Worm (Caenorhabditis elegans) whole organism, mixed stage, embryonic: ENCODE results near the gene fbxb-58.

Source experiments
- M03D4.4 ChIP-seq: sonication (generic microtip); optimal IDR thresholded peaks from 2 replicates; lab custom pipeline; 2017; ENCODE audit warnings: mild to moderate bottlenecking, missing genetic modification characterization, missing compliant biosample characterization
- bed-3 ChIP-seq: fragments of 200-800 bp; sonication (Bioruptor generic); optimal IDR thresholded peaks from 3 replicates; lab custom pipeline; 2018; ENCODE audit warnings: mild to moderate bottlenecking, missing genetic modification characterization, moderate library complexity, missing compliant biosample characterization
- blmp-1 ChIP-seq: fragments of 150-350 bp; optimal IDR thresholded peaks from 2 replicates; lab custom pipeline; 2014; ENCODE audit warnings: missing biosample characterization, missing genetic modification characterization
- ceh-39 ChIP-seq: fragments of 150-350 bp; optimal IDR thresholded peaks from 2 replicates; lab custom pipeline; 2014; ENCODE audit warnings: missing biosample characterization, missing genetic modification characterization
- ceh-43 ChIP-seq: fragments of 200-800 bp; sonication (Bioruptor generic); optimal IDR thresholded peaks from 2 replicates; lab custom pipeline; 2018; ENCODE audit warnings: mild to moderate bottlenecking, missing genetic modification characterization, moderate library complexity, missing compliant biosample characterization
- ces-1 ChIP-seq: fragments of 150-350 bp; optimal IDR thresholded peaks from 2 replicates; lab custom pipeline; 2014; ENCODE audit warnings: missing biosample characterization, missing genetic modification reagents, missing genetic modification characterization
- cnd-1 ChIP-seq: fragments of 200-800 bp; sonication (Bioruptor generic); optimal IDR thresholded peaks from 2 replicates; lab custom pipeline; 2018; ENCODE audit warnings: mild to moderate bottlenecking, missing genetic modification characterization, missing compliant biosample characterization
- drap-1 ChIP-seq: fragments of 200-800 bp; sonication (Bioruptor generic); optimal IDR thresholded peaks from 3 replicates; lab custom pipeline; 2018; ENCODE audit warnings: mild to moderate bottlenecking, missing genetic modification characterization, missing compliant biosample characterization
- elt-1 ChIP-seq: sonication (generic microtip); optimal IDR thresholded peaks from 2 replicates; lab custom pipeline; 2017; ENCODE audit warnings: missing genetic modification characterization, mild to moderate bottlenecking, missing compliant biosample characterization, antibody characterized with exemption, moderate library complexity, borderline replicate concordance; ENCODE audit not compliant: insufficient read depth
- elt-3 ChIP-seq: fragments of 150-350 bp; optimal IDR thresholded peaks from 2 replicates; lab custom pipeline; 2014; ENCODE audit warnings: missing biosample characterization, missing genetic modification characterization
- flh-1 ChIP-seq: fragments of 200-800 bp; sonication (Bioruptor generic); optimal IDR thresholded peaks from 2 replicates; lab custom pipeline; 2018; ENCODE audit warnings: mild to moderate bottlenecking, missing genetic modification characterization, moderate library complexity, missing compliant biosample characterization
- ham-2 ChIP-seq: fragments of 200-800 bp; sonication (Bioruptor generic); optimal IDR thresholded peaks from 2 replicates; lab custom pipeline; 2018; ENCODE audit warnings: mild to moderate bottlenecking, missing genetic modification characterization, missing compliant biosample characterization
- hlh-1 ChIP-seq: fragments of 150-350 bp; optimal IDR thresholded peaks from 2 replicates; lab custom pipeline; 2014; ENCODE audit warnings: missing biosample characterization, missing genetic modification reagents, missing genetic modification characterization
- lin-32 ChIP-seq: fragments of 200-800 bp; sonication (Bioruptor generic); optimal IDR thresholded peaks from 2 replicates; lab custom pipeline; 2018; ENCODE audit warnings: mild to moderate bottlenecking, missing genetic modification characterization, missing compliant biosample characterization
- lsy-2 ChIP-seq: fragments of 150-350 bp; optimal IDR thresholded peaks from 2 replicates; lab custom pipeline; 2014; ENCODE audit warnings: missing biosample characterization, missing genetic modification characterization
- mab-5 ChIP-seq: fragments of 150-350 bp; optimal IDR thresholded peaks from 2 replicates; lab custom pipeline; 2014; ENCODE audit warnings: missing biosample characterization, missing genetic modification characterization
- mep-1 ChIP-seq: fragments of 150-350 bp; optimal IDR thresholded peaks from 2 replicates; lab custom pipeline; 2017; ENCODE audit warnings: missing biosample characterization, missing genetic modification reagents, missing genetic modification characterization, inconsistent platforms
- mls-2 ChIP-seq: sonication (generic microtip); optimal IDR thresholded peaks from 2 replicates; lab custom pipeline; 2016; ENCODE audit warnings: mild to moderate bottlenecking, missing genetic modification characterization, moderate library complexity, missing compliant biosample characterization
- nhr-12 ChIP-seq: fragments of 150-350 bp; optimal IDR thresholded peaks from 2 replicates; lab custom pipeline; 2014; ENCODE audit warnings: missing biosample characterization, missing genetic modification characterization
- nhr-2 ChIP-seq: fragments of 150-350 bp; optimal IDR thresholded peaks from 2 replicates; lab custom pipeline; 2014; ENCODE audit warnings: missing biosample characterization, missing genetic modification characterization
- nhr-237 ChIP-seq: fragments of 150-350 bp; optimal IDR thresholded peaks from 2 replicates; lab custom pipeline; 2014; ENCODE audit warnings: missing biosample characterization, missing genetic modification characterization
- nhr-28 ChIP-seq: fragments of 150-350 bp; optimal IDR thresholded peaks from 2 replicates; lab custom pipeline; 2014; ENCODE audit warnings: missing biosample characterization, missing genetic modification characterization
- nhr-76 ChIP-seq: sonication (generic microtip); optimal IDR thresholded peaks from 2 replicates; lab custom pipeline; 2017; ENCODE audit warnings: missing biosample characterization, missing genetic modification characterization
- pha-4 ChIP-seq: fragments of 150-350 bp; optimal IDR thresholded peaks from 2 replicates; lab custom pipeline; 2018; ENCODE audit warnings: missing biosample characterization, missing genetic modification reagents, missing genetic modification characterization
- sem-2 ChIP-seq: fragments of 200-800 bp; sonication (Bioruptor generic); optimal IDR thresholded peaks from 2 replicates; lab custom pipeline; 2018; ENCODE audit warnings: mild to moderate bottlenecking, missing genetic modification characterization, missing compliant biosample characterization
- snpc-4 ChIP-seq: fragments of 150-350 bp; optimal IDR thresholded peaks from 2 replicates; lab custom pipeline; 2014; ENCODE audit warnings: missing biosample characterization, missing genetic modification characterization
- sptf-1 ChIP-seq: sonication (generic microtip); optimal IDR thresholded peaks from 2 replicates; lab custom pipeline; 2017; ENCODE audit warnings: mild to moderate bottlenecking, missing genetic modification characterization, moderate library complexity, missing compliant biosample characterization
- unc-120 ChIP-seq: sonication (generic microtip); optimal IDR thresholded peaks from 2 replicates; lab custom pipeline; 2017; ENCODE audit warnings: missing genetic modification characterization, missing compliant biosample characterization; ENCODE audit not compliant: poor library complexity, severe bottlenecking
- unc-39 ChIP-seq: fragments of 150-350 bp; optimal IDR thresholded peaks from 2 replicates; lab custom pipeline; 2014; ENCODE audit warnings: missing biosample characterization, missing genetic modification characterization
- unc-62 ChIP-seq: fragments of 150-350 bp; optimal IDR thresholded peaks from 2 replicates; lab custom pipeline; 2014; ENCODE audit warnings: missing biosample characterization, missing genetic modification reagents, missing genetic modification characterization
- zip-8 ChIP-seq: fragments of 150-350 bp; optimal IDR thresholded peaks from 2 replicates; lab custom pipeline; 2014; ENCODE audit warnings: missing biosample characterization, missing genetic modification characterization
- ztf-11 ChIP-seq: fragments of 150-350 bp; optimal IDR thresholded peaks from 2 replicates; lab custom pipeline; 2014; ENCODE audit warnings: missing biosample characterization, missing genetic modification characterization

Gene fbxb-58

DNA sequence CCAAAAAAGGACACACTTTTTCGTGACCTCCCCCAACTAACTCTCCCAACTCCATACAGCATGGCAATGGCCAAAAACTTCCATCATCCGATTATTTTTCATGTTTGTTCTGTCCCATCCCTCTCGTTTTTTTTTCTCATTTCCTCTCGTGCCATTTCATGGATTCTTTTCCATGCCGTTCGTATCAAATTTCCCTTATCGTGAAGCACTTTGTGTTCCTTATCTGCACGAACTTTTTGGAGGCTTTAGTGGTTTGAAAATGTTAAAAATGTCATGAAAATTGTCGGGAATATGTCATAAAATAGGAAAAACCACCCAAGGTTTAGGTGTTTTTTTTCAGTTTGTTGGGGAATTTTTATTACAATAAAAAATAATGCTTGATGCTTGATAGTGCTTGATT lies 24.2 kb upstream of the fbxb-58 start:
- TF ChIP-seq mab-5 (tag; lab: Kevin White, UChicago) (no peak), cnd-1 (no peak), ceh-43 (GFP tag; lab: Kevin White, UChicago) (no peak), pha-4 (tag; lab: Kevin White, UChicago) (no peak), nhr-76 (no peak), sem-2 (GFP tag; lab: Kevin White, UChicago) (no peak), ceh-39 (no peak), unc-62 (GFP tag; lab: Kevin White, UChicago) (no peak), lin-32 (GFP tag; lab: Kevin White, UChicago) (no peak), nhr-237 (no peak), zip-8 (tag; lab: Kevin White, UChicago) (no peak), blmp-1 (no peak)

DNA sequence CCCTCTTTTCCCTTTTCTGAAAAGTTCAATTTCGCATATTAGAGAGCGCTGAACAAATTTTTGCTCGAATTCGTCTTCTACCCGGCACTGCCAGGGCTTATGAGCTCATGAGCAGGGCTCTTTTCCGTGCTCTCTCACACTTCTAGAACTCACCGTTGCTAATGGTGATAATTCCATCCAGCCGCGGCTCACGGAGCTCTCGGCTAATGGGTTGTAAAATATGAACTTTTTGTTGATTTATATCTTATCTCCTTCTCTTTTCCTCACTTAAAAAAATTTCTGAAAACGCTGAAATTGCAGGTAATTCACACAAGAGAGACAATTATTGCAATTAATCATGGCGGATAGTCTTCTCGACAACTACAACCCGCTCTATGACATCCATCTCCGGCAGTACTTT lies 23.3 kb upstream of the fbxb-58 start, which contains the start of gene H11E01.3:
Gene H11E01.3, plus strand, starts transcription at position 301 of the 400 bp plus-strand sequence.
- TF ChIP-seq snpc-4: no peak
- TF ChIP-seq pha-4 (tag; lab: Kevin White, UChicago): no peak
- TF ChIP-seq nhr-2 (tag; lab: Kevin White, UChicago): no peak
- no peak for TF ChIP-seq mls-2 (tag; lab: Kevin White, UChicago)
- no peak for TF ChIP-seq ceh-39
- TF ChIP-seq flh-1: no peak
- TF ChIP-seq zip-8 (tag; lab: Kevin White, UChicago): no peak
- no peak for TF ChIP-seq bed-3 (GFP tag; lab: Kevin White, UChicago)
- no peak for TF ChIP-seq M03D4.4 (tag; lab: Kevin White, UChicago)
- TF ChIP-seq mab-5 (tag; lab: Kevin White, UChicago): no peak
- no peak for TF ChIP-seq ztf-11 (tag; lab: Kevin White, UChicago)
- no peak for TF ChIP-seq sem-2 (GFP tag; lab: Kevin White, UChicago)
- no peak for TF ChIP-seq elt-3 (tag; lab: Kevin White, UChicago)
- no peak for TF ChIP-seq lin-32 (GFP tag; lab: Kevin White, UChicago)
- TF ChIP-seq unc-62 (GFP tag; lab: Kevin White, UChicago): no peak
- TF ChIP-seq hlh-1 (tag; lab: Kevin White, UChicago): no peak
- no peak for TF ChIP-seq nhr-12
- TF ChIP-seq unc-39 (tag; lab: Kevin White, UChicago): no peak

DNA sequence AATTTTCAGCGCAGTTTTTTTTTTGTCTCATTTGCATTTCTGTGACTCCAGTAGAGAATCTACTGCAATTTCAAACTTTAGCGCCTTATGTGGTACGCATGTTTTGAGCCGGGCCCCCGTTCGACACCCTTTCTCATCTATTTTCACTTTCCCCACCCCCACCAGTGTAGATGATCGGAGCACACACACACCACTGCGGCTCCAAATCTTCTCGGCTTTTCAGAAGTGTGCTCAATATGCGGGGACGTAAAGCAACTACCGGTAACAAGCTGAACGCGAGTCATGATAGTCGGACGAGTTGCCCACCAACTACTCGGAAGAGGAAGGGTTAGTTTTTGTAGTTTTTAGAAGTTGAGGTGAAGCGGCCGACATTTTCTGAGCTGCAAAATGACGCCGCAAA lies 15.0 kb upstream of the fbxb-58 start:
- TF ChIP-seq mep-1 (tag; lab: Kevin White, UChicago) (no peak), ztf-11 (tag; lab: Kevin White, UChicago) (no peak), pha-4 (tag; lab: Kevin White, UChicago) (no peak), mab-5 (tag; lab: Kevin White, UChicago) (no peak), bed-3 (GFP tag; lab: Kevin White, UChicago) (no peak), drap-1 (GFP tag; lab: Kevin White, UChicago) (no peak), ceh-39 (no peak), ces-1 (GFP tag; lab: Kevin White, UChicago) (no peak), nhr-12 (no peak), lsy-2 (tag; lab: Kevin White, UChicago) (no peak), unc-39 (tag; lab: Kevin White, UChicago) (no peak), elt-1 (tag; lab: Kevin White, UChicago) (no peak), ham-2 (GFP tag; lab: Kevin White, UChicago) (no peak), cnd-1 (no peak), nhr-2 (tag; lab: Kevin White, UChicago) (no peak), unc-120 (tag; lab: Kevin White, UChicago) (no peak), mls-2 (tag; lab: Kevin White, UChicago) (no peak), sptf-1 (no peak)
- TF ChIP-seq, all 35 proteins: peak for 0

DNA sequence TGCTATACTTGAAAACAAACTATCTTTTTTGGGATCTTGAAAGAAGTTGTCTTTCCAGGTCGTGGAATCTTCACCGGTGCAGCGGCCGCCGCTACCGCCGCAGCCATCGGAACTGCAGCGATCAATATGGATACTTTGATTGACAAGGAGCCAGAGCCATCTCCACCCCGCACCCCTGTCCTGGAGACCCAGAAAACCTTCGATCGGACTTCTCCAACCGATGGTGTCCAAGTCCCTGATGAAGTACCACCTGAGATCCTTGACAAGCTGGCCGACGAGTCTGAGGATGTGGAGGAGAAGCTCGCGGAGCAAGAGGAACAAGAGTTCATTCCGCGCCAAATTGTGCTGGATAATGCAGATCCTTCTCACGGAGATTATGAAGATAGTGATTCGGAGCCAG lies 14.1 kb upstream of the fbxb-58 start:
- TF ChIP-seq blmp-1: no peak
- TF ChIP-seq sem-2 (GFP tag; lab: Kevin White, UChicago): no peak
- TF ChIP-seq flh-1: no peak
- no peak for TF ChIP-seq snpc-4
- no peak for TF ChIP-seq sptf-1
- TF ChIP-seq nhr-237: no peak
- TF ChIP-seq hlh-1 (tag; lab: Kevin White, UChicago): no peak
- no peak for TF ChIP-seq ces-1 (GFP tag; lab: Kevin White, UChicago)
- TF ChIP-seq elt-1 (tag; lab: Kevin White, UChicago): no peak
- TF ChIP-seq nhr-28 (tag; lab: Kevin White, UChicago): no peak
- TF ChIP-seq M03D4.4 (tag; lab: Kevin White, UChicago): no peak
- no peak for TF ChIP-seq nhr-2 (tag; lab: Kevin White, UChicago)
- no peak for TF ChIP-seq ztf-11 (tag; lab: Kevin White, UChicago)
- no peak for TF ChIP-seq ham-2 (GFP tag; lab: Kevin White, UChicago)
- no peak for TF ChIP-seq cnd-1
- no peak for TF ChIP-seq bed-3 (GFP tag; lab: Kevin White, UChicago)
- no peak for TF ChIP-seq ceh-39
- no peak for TF ChIP-seq pha-4 (tag; lab: Kevin White, UChicago)
- no peak for TF ChIP-seq lin-32 (GFP tag; lab: Kevin White, UChicago)
- TF ChIP-seq, all 35 proteins: peak for 0
